Worm (Caenorhabditis elegans): Measurements from ENCODE around the gene ZC443.3.

- TF ChIP-seq flt-1 (GFP tag; IDR thresholded peaks at IDR 0.05) (no peak), ref-1 (GFP tag; conservative IDR thresholded peaks at IDR 0.05) (no peak), T22C8.4 (GFP tag; IDR thresholded peaks at IDR 0.05) (no peak), tab-1 (GFP tag; IDR thresholded peaks at IDR 0.05) (no peak)
Observed at ce11 chrV:12788451-12788850, 25.5 kb downstream of the ZC443.3 start, which contains the start of gene srbc-44.

All from whole organism, midembryonic.